Worm (Caenorhabditis elegans) whole organism, L1 larva: ENCODE data around the gene tkr-3.

Source experiments
- C04F5.9 ChIP-seq: sonication (generic microtip); optimal IDR thresholded peaks from 2 replicates; lab custom pipeline; 2016; ENCODE audit warnings: missing genetic modification characterization, missing compliant biosample characterization
- C16A3.4 ChIP-seq: fragments of 150-350 bp; optimal IDR thresholded peaks from 2 replicates; lab custom pipeline; 2014; ENCODE audit warnings: missing biosample characterization, missing genetic modification characterization
- F16B12.6 ChIP-seq: fragments of 150-350 bp; optimal IDR thresholded peaks from 2 replicates; lab custom pipeline; 2014; ENCODE audit warnings: missing biosample characterization, missing genetic modification characterization
- aha-1 ChIP-seq: fragments of 150-350 bp; optimal IDR thresholded peaks from 2 replicates; lab custom pipeline; 2014; ENCODE audit warnings: missing biosample characterization, missing genetic modification characterization
- aly-2 ChIP-seq: fragments of 150-350 bp; optimal IDR thresholded peaks from 2 replicates; lab custom pipeline; 2014; ENCODE audit warnings: missing biosample characterization, missing genetic modification characterization
- ceh-63 ChIP-seq: fragments of 200-800 bp; sonication (Bioruptor generic); optimal IDR thresholded peaks from 2 replicates; lab custom pipeline; 2018; ENCODE audit warnings: mild to moderate bottlenecking, missing genetic modification characterization, missing compliant biosample characterization
- ceh-82 ChIP-seq, 3 experiments: fragments of 150-350 bp in 1 of 3; sonication (generic microtip) in 2 of 3; optimal IDR thresholded peaks; 2 replicates each; lab custom pipeline; 2014 to 2017; ENCODE audit warnings: missing biosample characterization in 3 of 3, missing genetic modification characterization in 3 of 3
- ceh-88 ChIP-seq: fragments of 200-800 bp; sonication (Bioruptor generic); IDR thresholded peaks from 2 replicates; pipeline ENCODE4 v1.3.6; 2022; ENCODE audit warnings: missing genetic modification characterization, missing compliant biosample characterization
- ceh-90 ChIP-seq: sonication (generic microtip); optimal IDR thresholded peaks from 2 replicates; lab custom pipeline; 2016; ENCODE audit warnings: missing genetic modification characterization, missing compliant biosample characterization
- ces-1 ChIP-seq: fragments of 150-350 bp; optimal IDR thresholded peaks from 2 replicates; lab custom pipeline; 2014; ENCODE audit warnings: missing biosample characterization, missing genetic modification reagents, missing genetic modification characterization
- dpl-1 ChIP-seq, 3 experiments: fragments of 150-350 bp in 2 of 3; sonication (generic microtip) in 1 of 3; optimal IDR thresholded peaks; 2 replicates each; lab custom pipeline; 2014 to 2017; ENCODE audit warnings: missing biosample characterization in 3 of 3, missing genetic modification characterization in 3 of 3, missing genetic modification reagents in 3 of 3
- dsc-1 ChIP-seq: sonication (generic microtip); optimal IDR thresholded peaks from 2 replicates; lab custom pipeline; 2016; ENCODE audit warnings: mild to moderate bottlenecking, missing genetic modification characterization, missing compliant biosample characterization
- efl-1 ChIP-seq, 4 experiments: fragments of 150-350 bp; optimal IDR thresholded peaks in 3 of 4; peaks in 1 of 4; 1 replicate in 1 of 4; 2 replicates in 3 of 4; lab custom pipeline; 2014; ENCODE audit warnings: missing biosample characterization in 2 of 4, missing genetic modification characterization in 2 of 4, missing genetic modification reagents in 2 of 4
- egl-13 ChIP-seq: sonication (generic microtip); optimal IDR thresholded peaks from 2 replicates; lab custom pipeline; 2016; ENCODE audit warnings: missing genotype, missing genetic modification reagents, missing genetic modification characterization, missing compliant biosample characterization
- egl-27 ChIP-seq, 2 experiments: fragments of 150-350 bp in 1 of 2; sonication (generic microtip); optimal IDR thresholded peaks; 3 replicates each; lab custom pipeline; 2017 to 2018; ENCODE audit warnings: missing biosample characterization in 2 of 2, missing genetic modification characterization in 2 of 2, missing genetic modification reagents in 2 of 2
- fkh-10 ChIP-seq: sonication (generic microtip); optimal IDR thresholded peaks from 2 replicates; lab custom pipeline; 2017; ENCODE audit warnings: missing biosample characterization, missing genetic modification reagents, missing genetic modification characterization
- fkh-8 ChIP-seq: sonication (generic microtip); optimal IDR thresholded peaks from 2 replicates; lab custom pipeline; 2016; ENCODE audit warnings: mild to moderate bottlenecking, missing genetic modification characterization, missing compliant biosample characterization
- fos-1 ChIP-seq: fragments of 150-350 bp; optimal IDR thresholded peaks from 2 replicates; lab custom pipeline; 2014; ENCODE audit warnings: missing biosample characterization, missing genetic modification characterization
- hlh-4 ChIP-seq: sonication (generic microtip); optimal IDR thresholded peaks from 2 replicates; lab custom pipeline; 2016; ENCODE audit warnings: mild to moderate bottlenecking, missing genetic modification characterization, missing compliant biosample characterization
- irx-1 ChIP-seq: sonication (generic microtip); optimal IDR thresholded peaks from 2 replicates; lab custom pipeline; 2016; ENCODE audit warnings: missing genetic modification characterization, missing compliant biosample characterization
- isw-1 ChIP-seq: fragments of 200-800 bp; sonication (Bioruptor generic); IDR thresholded peaks from 2 replicates; pipeline ENCODE4 v1.3.6; 2022; ENCODE audit warnings: missing genetic modification characterization, missing compliant biosample characterization
- lin-13 ChIP-seq: fragments of 150-350 bp; optimal IDR thresholded peaks from 2 replicates; lab custom pipeline; 2014; ENCODE audit warnings: missing biosample characterization, missing genetic modification reagents, missing genetic modification characterization
- lin-14 ChIP-seq: fragments of 200-800 bp; sonication (Bioruptor generic); optimal IDR thresholded peaks from 2 replicates; lab custom pipeline; 2018; ENCODE audit warnings: mild to moderate bottlenecking, missing genetic modification characterization, moderate library complexity, missing compliant biosample characterization
- lin-15B ChIP-seq: fragments of 150-350 bp; sonication (generic microtip); optimal IDR thresholded peaks from 3 replicates; lab custom pipeline; 2014; ENCODE audit warnings: missing biosample characterization, missing genetic modification characterization
- lin-35 ChIP-seq, 2 experiments: fragments of 150-350 bp; optimal IDR thresholded peaks; 2 replicates each; lab custom pipeline; 2014; ENCODE audit warnings: missing biosample characterization in 2 of 2, missing genetic modification characterization in 2 of 2, missing genetic modification reagents in 2 of 2
- lin-39 ChIP-seq: fragments of 150-350 bp; optimal IDR thresholded peaks from 2 replicates; lab custom pipeline; 2014; ENCODE audit warnings: missing biosample characterization, missing genetic modification reagents, missing genetic modification characterization
- lir-3 ChIP-seq: sonication (generic microtip); optimal IDR thresholded peaks from 2 replicates; lab custom pipeline; 2016; ENCODE audit warnings: mild to moderate bottlenecking, missing genetic modification characterization, moderate library complexity, missing compliant biosample characterization; ENCODE audit not compliant: poor library complexity
- lsy-2 ChIP-seq, 2 experiments: fragments of 150-350 bp; optimal IDR thresholded peaks; 2 replicates each; lab custom pipeline; 2014; ENCODE audit warnings: missing biosample characterization in 2 of 2, missing genetic modification characterization in 2 of 2
- mdl-1 ChIP-seq, 2 experiments: fragments of 150-350 bp; optimal IDR thresholded peaks; 2 replicates each; lab custom pipeline; 2014 to 2017; ENCODE audit warnings: missing biosample characterization in 2 of 2, missing genetic modification characterization in 2 of 2, inconsistent platforms in 1 of 2
- mep-1 ChIP-seq: fragments of 150-350 bp; optimal IDR thresholded peaks from 2 replicates; lab custom pipeline; 2014; ENCODE audit warnings: missing biosample characterization, missing genetic modification characterization
- nhr-11 ChIP-seq: fragments of 150-350 bp; optimal IDR thresholded peaks from 2 replicates; lab custom pipeline; 2014; ENCODE audit warnings: missing biosample characterization, missing genetic modification characterization
- nhr-12 ChIP-seq: sonication (generic microtip); optimal IDR thresholded peaks from 2 replicates; lab custom pipeline; 2017; ENCODE audit warnings: missing biosample characterization, missing genetic modification characterization
- nhr-19 ChIP-seq: fragments of 200-800 bp; sonication (Bioruptor generic); conservative IDR thresholded peaks from 2 replicates; pipeline ENCODE4 v1.3.6; 2022; ENCODE audit warnings: missing genetic modification characterization, missing compliant biosample characterization
- nhr-20 ChIP-seq: sonication (generic microtip); optimal IDR thresholded peaks from 2 replicates; lab custom pipeline; 2016; ENCODE audit warnings: mild to moderate bottlenecking, missing genetic modification characterization, missing compliant biosample characterization
- nhr-47 ChIP-seq: sonication (generic microtip); optimal IDR thresholded peaks from 2 replicates; lab custom pipeline; 2016; ENCODE audit warnings: mild to moderate bottlenecking, missing genetic modification characterization, moderate library complexity, missing compliant biosample characterization
- nhr-71 ChIP-seq: sonication (generic microtip); optimal IDR thresholded peaks from 2 replicates; lab custom pipeline; 2016; ENCODE audit warnings: mild to moderate bottlenecking, missing genetic modification characterization, moderate library complexity, missing compliant biosample characterization
- nhr-76 ChIP-seq: sonication (generic microtip); optimal IDR thresholded peaks from 2 replicates; lab custom pipeline; 2017; ENCODE audit warnings: missing biosample characterization, missing genetic modification characterization
- nhr-77 ChIP-seq: fragments of 150-350 bp; optimal IDR thresholded peaks from 2 replicates; lab custom pipeline; 2014; ENCODE audit warnings: missing biosample characterization, missing genetic modification characterization
- nhr-85 ChIP-seq: sonication (generic microtip); peaks from one replicate; lab custom pipeline; 2016; ENCODE audit warnings: missing genetic modification characterization, inconsistent platforms, missing compliant biosample characterization
- nhr-90 ChIP-seq: sonication (generic microtip); optimal IDR thresholded peaks from 2 replicates; lab custom pipeline; 2016; ENCODE audit warnings: mild to moderate bottlenecking, missing genetic modification characterization, missing compliant biosample characterization; ENCODE audit not compliant: poor library complexity
- pag-3 ChIP-seq: sonication (generic microtip); optimal IDR thresholded peaks from 2 replicates; lab custom pipeline; 2017; ENCODE audit warnings: missing genetic modification characterization, mild to moderate bottlenecking, missing compliant biosample characterization, antibody characterized with exemption, borderline replicate concordance; ENCODE audit not compliant: insufficient read depth
- rnt-1 ChIP-seq: sonication (generic microtip); optimal IDR thresholded peaks from 2 replicates; lab custom pipeline; 2016; ENCODE audit warnings: mild to moderate bottlenecking, missing genetic modification characterization, moderate library complexity, missing compliant biosample characterization
- snpc-4 ChIP-seq: fragments of 150-350 bp; optimal IDR thresholded peaks from 2 replicates; lab custom pipeline; 2014; ENCODE audit warnings: missing biosample characterization, missing genetic modification characterization
- snu-23 ChIP-seq: sonication (generic microtip); optimal IDR thresholded peaks from 2 replicates; lab custom pipeline; 2016; ENCODE audit warnings: missing genetic modification characterization, missing compliant biosample characterization
- swsn-7 ChIP-seq: sonication (generic microtip); optimal IDR thresholded peaks from 2 replicates; lab custom pipeline; 2016; ENCODE audit warnings: missing genetic modification characterization, missing compliant biosample characterization
- tbx-2 ChIP-seq: sonication (generic microtip); optimal IDR thresholded peaks from 2 replicates; lab custom pipeline; 2016; ENCODE audit warnings: missing genetic modification characterization, missing compliant biosample characterization
- unc-130 ChIP-seq: fragments of 150-350 bp; optimal IDR thresholded peaks from 2 replicates; lab custom pipeline; 2017; ENCODE audit warnings: missing biosample characterization, missing genetic modification characterization, inconsistent platforms
- unc-86 ChIP-seq: sonication (generic microtip); optimal IDR thresholded peaks from 2 replicates; lab custom pipeline; 2016; ENCODE audit warnings: missing genetic modification characterization, missing compliant biosample characterization
- unc-98 ChIP-seq: fragments of 200-800 bp; sonication (Bioruptor generic); IDR thresholded peaks from 2 replicates; pipeline ENCODE4 v1.3.6; 2022; ENCODE audit warnings: missing genetic modification characterization, missing compliant biosample characterization
- xbp-1 ChIP-seq: sonication (generic microtip); optimal IDR thresholded peaks from 2 replicates; lab custom pipeline; 2016; ENCODE audit warnings: missing genetic modification characterization, missing compliant biosample characterization
- zip-4 ChIP-seq: fragments of 200-800 bp; sonication (Bioruptor generic); optimal IDR thresholded peaks from 2 replicates; lab custom pipeline; 2018; ENCODE audit warnings: mild to moderate bottlenecking, missing genetic modification characterization, moderate library complexity, missing compliant biosample characterization

tkr-3 gene

ce11 chrIV:5090993-5091793 is 30.7 kb downstream of the tkr-3 start, which contains the start of the genes snpn-1 and C02B10.4:
Gene snpn-1, minus strand, starts transcription at chrIV:5091043.
Gene C02B10.4, plus strand, starts transcription at chrIV:5091586.
- TF ChIP-seq egl-27 (tag; optimal IDR thresholded peaks at IDR 0.05; lab: Kevin White, UChicago) (no peak), irx-1 (tag; lab: Kevin White, UChicago) (peak; percentile 48), nhr-85 (no peak), lir-3 (tag; lab: Kevin White, UChicago) (no peak), ces-1 (GFP tag; lab: Kevin White, UChicago) (no peak), lin-39 (peak; percentile 35), fkh-10 (GFP tag; lab: Kevin White, UChicago) (peak; percentile 16), unc-130 (tag; lab: Kevin White, UChicago) (peak; percentile 36), nhr-77 (tag; lab: Kevin White, UChicago) (no peak), snpc-4 (tag; lab: Kevin White, UChicago) (peak; percentile 32), lsy-2 (tag; optimal IDR thresholded peaks at IDR 0.05; lab: Kevin White, UChicago) (peak; percentile 98 to 99), mdl-1 (tag; optimal IDR thresholded peaks at IDR 0.05; lab: Kevin White, UChicago) (no peak), nhr-47 (tag; lab: Kevin White, UChicago) (peak; percentile 73), efl-1 (optimal IDR thresholded peaks at IDR 0.05; lab: Kevin White, UChicago) (peak; percentile 57 to 64), efl-1 (GFP tag; optimal IDR thresholded peaks at IDR 0.05 in 1 of 2; lab: Kevin White, UChicago) (peak; percentile 71 to 97), F16B12.6 (tag; lab: Kevin White, UChicago) (peak; percentile 92), nhr-11 (tag; lab: Kevin White, UChicago) (no peak), ceh-90 (tag; lab: Kevin White, UChicago) (no peak), mep-1 (tag; lab: Kevin White, UChicago) (peak; percentile 62), C04F5.9 (tag; lab: Kevin White, UChicago) (peak; percentile 10), nhr-90 (peak; percentile 37), ceh-82 (tag; optimal IDR thresholded peaks at IDR 0.05; lab: Kevin White, UChicago) (peak; percentile 25 to 68 (median 51)), dsc-1 (tag; lab: Kevin White, UChicago) (peak; percentile 50), xbp-1 (tag; lab: Kevin White, UChicago) (peak; percentile 50), aha-1 (tag; lab: Kevin White, UChicago) (no peak), C16A3.4 (tag; lab: Kevin White, UChicago) (peak; percentile 59), swsn-7 (peak; percentile 65), isw-1 (peak; percentile 51; the same call in 1 of the 2 replicates), nhr-76 (tag; lab: Kevin White, UChicago) (no peak), tbx-2 (tag; lab: Kevin White, UChicago) (peak; percentile 56), ceh-63 (GFP tag; lab: Kevin White, UChicago) (no peak), zip-4 (GFP tag; lab: Kevin White, UChicago) (no peak), nhr-71 (tag; lab: Kevin White, UChicago) (peak; percentile 71), aly-2 (tag; lab: Kevin White, UChicago) (peak; percentile 16), snu-23 (GFP tag; lab: Kevin White, UChicago) (peak; percentile 77), unc-86 (tag; lab: Kevin White, UChicago) (peak; percentile 21), fkh-8 (tag; lab: Kevin White, UChicago) (peak; percentile 26), pag-3 (tag; lab: Kevin White, UChicago) (no peak), egl-13 (tag; lab: Kevin White, UChicago) (no peak), rnt-1 (tag; lab: Kevin White, UChicago) (peak; percentile 45), ceh-88 (GFP tag; lab: Robert Waterston, UW) (no peak), nhr-12 (tag; lab: Kevin White, UChicago) (no peak), lin-15B (no peak), nhr-20 (tag; lab: Kevin White, UChicago) (peak; percentile 64), hlh-4 (tag; lab: Kevin White, UChicago) (no peak), nhr-19 (GFP tag; lab: Robert Waterston, UW) (peak; percentile 54), dpl-1 (GFP tag; optimal IDR thresholded peaks at IDR 0.05; lab: Kevin White, UChicago) (peak; percentile 49 to 62 (median 62)), fos-1 (peak; percentile 17), lin-14 (peak; percentile 56), unc-98 (GFP tag; lab: Robert Waterston, UW) (no peak), lin-35 (GFP tag; optimal IDR thresholded peaks at IDR 0.05; lab: Kevin White, UChicago) (peak; percentile 67 to 72), lin-13 (GFP tag; lab: Kevin White, UChicago) (peak; percentile 23)
